Worm (Caenorhabditis elegans): Measurements from ENCODE around the gene nekl-4.

DNA sequence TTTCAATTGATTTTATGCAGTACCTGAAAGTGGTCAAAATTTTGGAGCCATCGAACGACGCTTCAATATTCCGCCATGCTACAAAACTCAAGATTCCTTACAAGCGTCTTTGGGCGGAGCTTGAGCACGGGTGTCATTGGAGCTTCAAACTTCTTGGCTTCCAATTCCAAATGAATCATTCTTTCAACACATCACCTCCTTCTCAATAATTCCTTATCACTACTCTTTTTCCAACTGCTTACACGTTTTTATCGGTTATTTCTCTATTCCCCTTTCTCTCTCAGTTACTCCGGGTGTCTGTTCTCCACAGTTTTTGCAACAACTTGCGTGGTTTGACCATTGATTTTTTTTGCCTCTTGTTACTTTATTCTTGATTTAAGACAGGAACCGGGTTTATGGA is 29.4 kb upstream of the nekl-4 start, which contains the start of gene F09F7.5:
- TF ChIP-seq ceh-83 (GFP tag; optimal IDR thresholded peaks at IDR 0.05) (no peak), lsy-2 (tag; optimal IDR thresholded peaks at IDR 0.05) (no peak), nhr-76 (tag; optimal IDR thresholded peaks at IDR 0.05) (no peak), pha-4 (tag; optimal IDR thresholded peaks at IDR 0.05) (no peak), snpc-4 (tag; optimal IDR thresholded peaks at IDR 0.05) (no peak), M03D4.4 (tag; optimal IDR thresholded peaks at IDR 0.05) (no peak), nhr-237 (tag; optimal IDR thresholded peaks at IDR 0.05) (no peak), mab-5 (tag; optimal IDR thresholded peaks at IDR 0.05) (no peak), elt-1 (tag; optimal IDR thresholded peaks at IDR 0.05; ENCODE audit: borderline replicate concordance, insufficient read depth) (no peak), tbx-8 (GFP tag; optimal IDR thresholded peaks at IDR 0.05) (no peak), elt-3 (tag; optimal IDR thresholded peaks at IDR 0.05) (no peak), blmp-1 (tag; optimal IDR thresholded peaks at IDR 0.05) (no peak), mep-1 (tag; optimal IDR thresholded peaks at IDR 0.05) (no peak), sptf-1 (tag; optimal IDR thresholded peaks at IDR 0.05) (no peak)

Measured in whole organism, mixed stage, embryonic.